Worm (Caenorhabditis elegans): ENCODE measurements around the gene EGAP9.3.

EGAP9.3 gene

ce11 chrV:6551707-6552390 lies 28.1 kb downstream of the EGAP9.3 start, which contains the start of gene twk-10 (continued):
- TF ChIP-seq mep-1 (tag; optimal IDR thresholded peaks at IDR 0.05) (no peak), nhr-111 (GFP tag; optimal IDR thresholded peaks at IDR 0.05) (peak; percentile 21), mdt-29 (GFP tag; IDR thresholded peaks at IDR 0.05) (peak; percentile 64; the same call in 1 of the 2 replicates), skn-1 (tag; optimal IDR thresholded peaks at IDR 0.05) (no peak), ceh-44 (GFP tag; IDR thresholded peaks at IDR 0.05) (peak; percentile 70; the same call in 1 of the 2 replicates), Y75B8A.6 (GFP tag; IDR thresholded peaks at IDR 0.05) (no peak), snpc-1.2 (GFP tag; IDR thresholded peaks at IDR 0.05) (no peak), T26A8.4 (GFP tag; IDR thresholded peaks at IDR 0.05) (peak; percentile 52; the same call in 1 of the 2 replicates), ceh-28 (tag; optimal IDR thresholded peaks at IDR 0.05) (no peak), attf-4 (tag; optimal IDR thresholded peaks at IDR 0.05) (no peak), ztf-11 (tag; optimal IDR thresholded peaks at IDR 0.05) (no peak), madf-9 (GFP tag; conservative IDR thresholded peaks at IDR 0.05) (peak; percentile 75; the same call in 1 of the 2 replicates), ctbp-1 (GFP tag; IDR thresholded peaks at IDR 0.05) (0 out of 2 replicates have a peak, but pooled peaks have one; percentile 27), vab-7 (GFP tag; IDR thresholded peaks at IDR 0.05) (peak; percentile 78), tra-1 (GFP tag; IDR thresholded peaks at IDR 0.05) (peak; percentile 83), nhr-102 (tag; optimal IDR thresholded peaks at IDR 0.05) (no peak), snpc-4 (tag; optimal IDR thresholded peaks at IDR 0.05) (no peak), nhr-77 (tag; optimal IDR thresholded peaks at IDR 0.05) (peak; percentile 30), zip-2 (tag; optimal IDR thresholded peaks at IDR 0.05) (no peak), pqm-1 (tag; optimal IDR thresholded peaks at IDR 0.05) (no peak), saeg-2 (GFP tag; IDR thresholded peaks at IDR 0.05) (no peak), set-16 (GFP tag; IDR thresholded peaks at IDR 0.05) (no peak), lin-1 (GFP tag; IDR thresholded peaks at IDR 0.05) (0 out of 2 replicates have a peak, but pooled peaks have one; percentile 42), F49E8.2 (tag; optimal IDR thresholded peaks at IDR 0.05; ENCODE audit: borderline replicate concordance) (no peak), dmd-8 (GFP tag; IDR thresholded peaks at IDR 0.05) (peak; percentile 76; the same call in 1 of the 2 replicates), lsy-2 (tag; optimal IDR thresholded peaks at IDR 0.05) (no peak), nhr-41 (GFP tag; IDR thresholded peaks at IDR 0.05) (0 out of 2 replicates have a peak, but pooled peaks have one; percentile 34), pha-4 (GFP tag; IDR thresholded peaks at IDR 0.05) (peak; percentile 76; the same call in 1 of the 2 replicates), pha-4 (tag; optimal IDR thresholded peaks at IDR 0.05) (no peak), unc-62 (GFP tag; optimal IDR thresholded peaks at IDR 0.05 in 1 of 2) (no peak), unc-62 (tag; optimal IDR thresholded peaks at IDR 0.05) (no peak), nhr-237 (tag; optimal IDR thresholded peaks at IDR 0.05) (no peak)

DNA sequence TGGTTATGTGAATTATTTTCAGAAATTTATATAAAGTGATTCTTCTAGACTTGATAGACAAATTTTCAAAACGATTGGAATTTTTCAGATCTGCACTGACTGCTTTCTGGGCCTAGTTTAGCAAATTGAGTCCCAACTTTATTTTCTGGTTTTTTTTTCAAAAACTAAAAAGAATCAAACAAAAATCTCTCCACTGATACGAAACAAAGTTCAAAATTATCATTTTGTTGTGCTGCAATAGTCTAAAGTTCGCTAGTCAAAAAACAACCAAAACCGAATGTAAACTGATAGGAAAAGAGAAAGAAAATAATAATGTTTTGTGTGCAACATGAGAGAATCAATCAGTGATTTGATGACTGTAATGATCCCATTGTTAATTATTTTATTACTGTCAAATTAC lies 30.1 kb downstream of the EGAP9.3 start, which contains the start of gene lipl-4:
TSS of gene lipl-4 (plus strand) at position 301 of the 400 bp plus-strand sequence.
- peak; percentile 1 for TF ChIP-seq dve-1 (tag; optimal IDR thresholded peaks at IDR 0.05; ENCODE audit: insufficient read depth)
- TF ChIP-seq daf-16 (GFP tag; optimal IDR thresholded peaks at IDR 0.05), result no peak
- peak; percentile 53 for TF ChIP-seq daf-16 (tag; optimal IDR thresholded peaks at IDR 0.05)
- no peak for TF ChIP-seq nhr-28 (tag; optimal IDR thresholded peaks at IDR 0.05)

DNA sequence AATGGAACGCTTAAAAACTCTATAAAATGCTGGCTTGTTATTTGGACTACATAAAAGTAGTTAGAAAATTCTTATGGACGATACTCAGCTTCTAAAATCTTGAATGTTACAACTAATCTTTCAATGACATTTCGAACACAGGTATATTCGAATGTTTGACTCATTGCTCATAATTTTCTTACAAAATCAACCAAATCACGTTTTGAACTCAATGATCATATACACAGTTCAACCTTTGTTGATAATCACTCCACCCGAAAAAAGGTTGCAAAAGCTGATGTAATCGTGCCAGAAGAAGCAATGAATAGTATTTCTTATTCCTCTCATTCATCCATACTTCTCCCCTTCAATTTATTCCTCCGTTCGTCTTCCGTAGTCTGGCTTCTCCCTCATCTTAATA lies 30.8 kb downstream of the EGAP9.3 start, which contains the start of gene K04A8.20:
TSS of gene K04A8.20 (plus strand) at position 301 of the 400 bp plus-strand sequence.
- TF ChIP-seq zfp-3 (GFP tag; conservative IDR thresholded peaks at IDR 0.05), result no peak
- TF ChIP-seq dve-1 (tag; optimal IDR thresholded peaks at IDR 0.05; ENCODE audit: insufficient read depth), result peak; percentile 2

Data from whole organism, L4 larva.